Worm (Caenorhabditis elegans): ENCODE measurements around the gene alh-3.

Gene alh-3

ce11 chrIV:11001614-11002013, 20.8 kb upstream of the alh-3 start, which contains the start of gene F13H10.9:
TSS of gene F13H10.9 (plus strand) at chrIV:11001914.
- no peak for TF ChIP-seq ztf-25 (GFP tag; IDR thresholded peaks at IDR 0.05)
- TF ChIP-seq ceh-27 (GFP tag; optimal IDR thresholded peaks at IDR 0.05), result no peak
- no peak for TF ChIP-seq pbrm-1 (GFP tag; IDR thresholded peaks at IDR 0.05)
- TF ChIP-seq ceh-100 (GFP tag; IDR thresholded peaks at IDR 0.05), result no peak
- TF ChIP-seq rec-8 (tag; optimal IDR thresholded peaks at IDR 0.05), result no peak
- TF ChIP-seq gei-17 (GFP tag; optimal IDR thresholded peaks at IDR 0.05), result no peak
- TF ChIP-seq lsy-27 (tag; optimal IDR thresholded peaks at IDR 0.05; ENCODE audit: borderline replicate concordance, insufficient read depth), result no peak
- no peak for TF ChIP-seq ztf-28 (GFP tag; IDR thresholded peaks at IDR 0.05)
- TF ChIP-seq attf-5 (GFP tag; optimal IDR thresholded peaks at IDR 0.05), result no peak
- TF ChIP-seq aptf-2 (GFP tag; conservative IDR thresholded peaks at IDR 0.05), result no peak

ce11 chrIV:11004273-11004672, 18.1 kb upstream of the alh-3 start, which contains the start of gene F13H10.1:
TSS of gene F13H10.1 (plus strand) at chrIV:11004573.
- TF ChIP-seq nhr-120 (GFP tag; IDR thresholded peaks at IDR 0.05), result no peak

- TF ChIP-seq cebp-1 (GFP tag; IDR thresholded peaks at IDR 0.05) (peak; percentile 76), cebp-1 (tag; optimal IDR thresholded peaks at IDR 0.05) (peak; percentile 94), tbx-9 (tag; optimal IDR thresholded peaks at IDR 0.05; ENCODE audit: borderline replicate concordance) (no peak)
Observed at ce11 chrIV:11006383-11006782, 16.0 kb upstream of the alh-3 start.

- TF ChIP-seq lin-26 (GFP tag; IDR thresholded peaks at IDR 0.05) (no peak), ztf-3 (GFP tag; optimal IDR thresholded peaks at IDR 0.05) (no peak), ZK185.1 (tag; optimal IDR thresholded peaks at IDR 0.05; ENCODE audit: poor library complexity, severe bottlenecking) (no peak), atf-7 (tag; optimal IDR thresholded peaks at IDR 0.05) (no peak), Y53F4B.3 (GFP tag; IDR thresholded peaks at IDR 0.05) (no peak), ztf-25 (GFP tag; IDR thresholded peaks at IDR 0.05) (no peak), ceh-27 (GFP tag; optimal IDR thresholded peaks at IDR 0.05) (no peak), hmg-1.2 (GFP tag; IDR thresholded peaks at IDR 0.05) (no peak), repo-1 (tag; optimal IDR thresholded peaks at IDR 0.05) (no peak), Y67H2A.10 (GFP tag; conservative IDR thresholded peaks at IDR 0.05) (no peak), rec-8 (tag; optimal IDR thresholded peaks at IDR 0.05) (no peak), Y56A3A.18 (GFP tag; IDR thresholded peaks at IDR 0.05) (no peak), Y79H2A.3 (GFP tag; conservative IDR thresholded peaks at IDR 0.05) (no peak), tbx-9 (tag; optimal IDR thresholded peaks at IDR 0.05; ENCODE audit: borderline replicate concordance) (no peak), akir-1 (GFP tag; optimal IDR thresholded peaks at IDR 0.05) (no peak), him-1 (tag; optimal IDR thresholded peaks at IDR 0.05) (no peak), ztf-26 (tag; optimal IDR thresholded peaks at IDR 0.05) (no peak), ama-1 (optimal IDR thresholded peaks at IDR 0.05) (no peak), ama-1 (GFP tag; optimal IDR thresholded peaks at IDR 0.05) (no peak)
Observed at ce11 chrIV:11006868-11007267, 15.5 kb upstream of the alh-3 start.

- peak; percentile 54 for TF ChIP-seq ceh-27 (GFP tag; optimal IDR thresholded peaks at IDR 0.05)
- no peak for TF ChIP-seq cebp-1 (GFP tag; IDR thresholded peaks at IDR 0.05)
- TF ChIP-seq cebp-1 (tag; optimal IDR thresholded peaks at IDR 0.05), result peak; percentile 31
- no peak for TF ChIP-seq zim-3 (tag; optimal IDR thresholded peaks at IDR 0.05)
- TF ChIP-seq sea-2 (GFP tag; IDR thresholded peaks at IDR 0.05), result no peak
- TF ChIP-seq hsf-1 (GFP tag; IDR thresholded peaks at IDR 0.05), result no peak
- TF ChIP-seq ama-1 (optimal IDR thresholded peaks at IDR 0.05), result no peak
- no peak for TF ChIP-seq ama-1 (GFP tag; optimal IDR thresholded peaks at IDR 0.05)
- no peak for TF ChIP-seq hlh-12 (tag; optimal IDR thresholded peaks at IDR 0.05)
Observed at ce11 chrIV:11008255-11008654, 14.1 kb upstream of the alh-3 start.

Data from whole organism, young adult.